Worm (Caenorhabditis elegans) whole organism, L4/young adult: ENCODE measurements around the gene M163.7.

Source experiments
- W03F9.2 ChIP-seq: fragments of 150-350 bp; optimal IDR thresholded peaks from 2 replicates; lab custom pipeline; 2014; ENCODE audit warnings: missing biosample characterization, missing genetic modification characterization
- him-1 ChIP-seq: sonication (generic microtip); optimal IDR thresholded peaks from 2 replicates; lab custom pipeline; 2016; ENCODE audit warnings: missing genotype, missing genetic modification reagents, missing genetic modification characterization, missing compliant biosample characterization

DNA sequence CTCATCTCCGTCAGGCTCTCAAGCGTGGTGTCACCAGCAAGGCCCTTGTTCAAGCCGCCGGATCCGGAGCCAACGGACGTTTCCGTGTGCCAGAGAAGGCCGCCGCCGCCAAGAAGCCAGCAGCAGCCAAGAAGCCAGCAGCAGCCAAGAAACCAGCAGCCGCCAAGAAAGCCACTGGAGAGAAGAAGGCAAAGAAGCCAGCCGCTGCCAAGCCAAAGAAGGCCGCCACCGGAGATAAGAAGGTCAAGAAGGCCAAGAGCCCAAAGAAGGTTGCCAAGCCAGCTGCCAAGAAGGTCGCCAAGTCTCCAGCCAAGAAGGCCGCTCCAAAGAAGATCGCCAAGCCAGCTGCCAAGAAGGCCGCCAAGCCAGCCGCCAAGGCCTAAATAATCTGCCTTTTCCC lies 25.9 kb downstream of the M163.7 start:
- no peak for TF ChIP-seq him-1 (tag; lab: Kevin White, UChicago)
- TF ChIP-seq W03F9.2 (tag; lab: Kevin White, UChicago): no peak
